Worm (Caenorhabditis elegans): Measurements from ENCODE around the gene T21C12.8.

ce11 chrIII:10537003-10537402, 15.8 kb downstream of the T21C12.8 start:
- TF ChIP-seq mel-28 (tag; optimal IDR thresholded peaks at IDR 0.05; ENCODE audit: borderline replicate concordance), result no peak
- TF ChIP-seq Y53G8AR.9 (GFP tag; conservative IDR thresholded peaks at IDR 0.05), result no peak
- TF ChIP-seq lsy-27 (tag; optimal IDR thresholded peaks at IDR 0.05; ENCODE audit: borderline replicate concordance, insufficient read depth), result no peak
- TF ChIP-seq sdz-38 (tag; optimal IDR thresholded peaks at IDR 0.05), result no peak

Measured in whole organism, young adult.